Fruit fly (Drosophila melanogaster): Measurements from ENCODE around the gene GluRIIB.

The GluRIIB gene

DNA sequence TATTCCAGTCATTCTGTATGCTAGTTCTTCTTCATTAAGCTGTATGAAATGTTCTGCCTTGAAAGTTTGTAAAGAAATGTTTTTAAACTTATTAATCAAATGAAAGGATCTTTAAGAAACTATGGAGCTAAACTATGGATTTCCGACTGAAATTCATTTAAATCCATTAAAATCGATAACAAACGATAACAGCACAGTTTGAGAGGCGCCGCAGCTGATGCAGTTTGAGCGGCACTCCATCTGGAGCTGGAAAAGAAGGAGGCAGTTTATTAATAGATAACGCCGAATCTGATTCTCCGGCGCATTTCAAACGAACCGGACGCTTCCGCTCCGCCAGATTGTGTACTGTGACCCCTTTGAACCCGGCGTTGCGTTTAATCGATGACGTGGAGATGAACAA is 31.3 kb upstream of the GluRIIB start, which contains the start of gene CG31915 (continued):
- TF ChIP-seq Ptx1 (GFP tag; IDR thresholded peaks at IDR 0.05), result no peak
- TF ChIP-seq CG4707 (GFP tag; optimal IDR thresholded peaks at IDR 0.05), result no peak
- peak; percentile 91 for TF ChIP-seq chinmo (GFP tag; IDR thresholded peaks at IDR 0.05; ENCODE audit: partially characterized antibody)
- TF ChIP-seq ranshi (GFP tag; IDR thresholded peaks at IDR 0.05), result no peak
- TF ChIP-seq CG12236 (GFP tag; optimal IDR thresholded peaks at IDR 0.05), result no peak
- no peak for TF ChIP-seq Usf (GFP tag; optimal IDR thresholded peaks at IDR 0.05)
- TF ChIP-seq CG31365 (tag; optimal IDR thresholded peaks at IDR 0.05), result no peak
- no peak for TF ChIP-seq shn (GFP tag; optimal IDR thresholded peaks at IDR 0.05)
- TF ChIP-seq ttk (GFP tag; IDR thresholded peaks at IDR 0.05), result no peak
- TF ChIP-seq gro (GFP tag; optimal IDR thresholded peaks at IDR 0.05), result no peak
- TF ChIP-seq Sox102F (GFP tag; optimal IDR thresholded peaks at IDR 0.05), result no peak
- no peak for TF ChIP-seq Drgx (GFP tag; IDR thresholded peaks at IDR 0.05)
- no peak for TF ChIP-seq CG3838 (GFP tag; optimal IDR thresholded peaks at IDR 0.05)
- TF ChIP-seq dan (GFP tag; IDR thresholded peaks at IDR 0.05), result no peak
- TF ChIP-seq cg (GFP tag; optimal IDR thresholded peaks at IDR 0.05), result no peak
- no peak for TF ChIP-seq CG11247 (GFP tag; IDR thresholded peaks at IDR 0.05)
- TF ChIP-seq Bgb (GFP tag; IDR thresholded peaks at IDR 0.05; ENCODE audit: partially characterized antibody), result peak; percentile 83
- no peak for TF ChIP-seq da (GFP tag; optimal IDR thresholded peaks at IDR 0.05)
- peak; percentile 67 for TF ChIP-seq Scr (GFP tag; IDR thresholded peaks at IDR 0.05; ENCODE audit: partially characterized antibody)
- no peak for TF ChIP-seq toy (GFP tag; IDR thresholded peaks at IDR 0.05)
- no peak for TF ChIP-seq seq (GFP tag; IDR thresholded peaks at IDR 0.05)
- no peak for TF ChIP-seq Taf1 (GFP tag; IDR thresholded peaks at IDR 0.05)
- no peak for TF ChIP-seq lilli (GFP tag; optimal IDR thresholded peaks at IDR 0.05)
- TF ChIP-seq peb (GFP tag; IDR thresholded peaks at IDR 0.05), result no peak
- no peak for TF ChIP-seq CG6175 (GFP tag; IDR thresholded peaks at IDR 0.05)
- TF ChIP-seq fd96Cb (tag; optimal IDR thresholded peaks at IDR 0.05), result no peak
- no peak for TF ChIP-seq Xrp1 (GFP tag; IDR thresholded peaks at IDR 0.05)
- peak; percentile 85 for TF ChIP-seq tna (GFP tag; IDR thresholded peaks at IDR 0.05; ENCODE audit: partially characterized antibody)
- TF ChIP-seq CTCF (GFP tag; optimal IDR thresholded peaks at IDR 0.05), result no peak
- no peak for TF ChIP-seq zf30C (GFP tag; optimal IDR thresholded peaks at IDR 0.05)
- no peak for TF ChIP-seq slou (GFP tag; optimal IDR thresholded peaks at IDR 0.05)
- no peak for TF ChIP-seq MTF-1 (GFP tag; optimal IDR thresholded peaks at IDR 0.05; ENCODE audit: borderline replicate concordance)
- TF ChIP-seq otp (GFP tag; IDR thresholded peaks at IDR 0.05), result peak; percentile 91
- no peak for TF ChIP-seq sd (tag; optimal IDR thresholded peaks at IDR 0.05)
- TF ChIP-seq D (optimal IDR thresholded peaks at IDR 0.05), result no peak
- no peak for TF ChIP-seq D (GFP tag; optimal IDR thresholded peaks at IDR 0.05)
- no peak for TF ChIP-seq NC2α (GFP tag; optimal IDR thresholded peaks at IDR 0.05)
- TF ChIP-seq odd (GFP tag; optimal IDR thresholded peaks at IDR 0.05), result no peak
- TF ChIP-seq CG12155 (GFP tag; optimal IDR thresholded peaks at IDR 0.05), result no peak
- TF ChIP-seq Optix (GFP tag; IDR thresholded peaks at IDR 0.05), result no peak
- TF ChIP-seq knrl (GFP tag; IDR thresholded peaks at IDR 0.05; ENCODE audit: partially characterized antibody), result peak; percentile 51; the same call in 1 of the 3 replicates
- TF ChIP-seq CG3065 (GFP tag; optimal IDR thresholded peaks at IDR 0.05), result no peak
- TF ChIP-seq Antp (GFP tag; optimal IDR thresholded peaks at IDR 0.05), result no peak
- no peak for TF ChIP-seq p53 (GFP tag; optimal IDR thresholded peaks at IDR 0.05)
- no peak for TF ChIP-seq CG12219 (GFP tag; optimal IDR thresholded peaks at IDR 0.05)
- TF ChIP-seq CG11695 (GFP tag; IDR thresholded peaks at IDR 0.05), result no peak
- no peak for TF ChIP-seq E2f1 (GFP tag; IDR thresholded peaks at IDR 0.05)
- TF ChIP-seq ems (GFP tag; optimal IDR thresholded peaks at IDR 0.05), result no peak
- TF ChIP-seq abd-A (tag; optimal IDR thresholded peaks at IDR 0.05), result no peak
- no peak for TF ChIP-seq jigr1 (GFP tag; IDR thresholded peaks at IDR 0.05)
- TF ChIP-seq jing (GFP tag; optimal IDR thresholded peaks at IDR 0.05), result no peak
- no peak for TF ChIP-seq onecut (GFP tag; IDR thresholded peaks at IDR 0.05)
- no peak for TF ChIP-seq maf-S (GFP tag; optimal IDR thresholded peaks at IDR 0.05)
- TF ChIP-seq Bdp1 (GFP tag; optimal IDR thresholded peaks at IDR 0.05), result no peak

Measured in whole organism, embryonic.